Worm (Caenorhabditis elegans): ENCODE data around the gene catp-3.

DNA sequence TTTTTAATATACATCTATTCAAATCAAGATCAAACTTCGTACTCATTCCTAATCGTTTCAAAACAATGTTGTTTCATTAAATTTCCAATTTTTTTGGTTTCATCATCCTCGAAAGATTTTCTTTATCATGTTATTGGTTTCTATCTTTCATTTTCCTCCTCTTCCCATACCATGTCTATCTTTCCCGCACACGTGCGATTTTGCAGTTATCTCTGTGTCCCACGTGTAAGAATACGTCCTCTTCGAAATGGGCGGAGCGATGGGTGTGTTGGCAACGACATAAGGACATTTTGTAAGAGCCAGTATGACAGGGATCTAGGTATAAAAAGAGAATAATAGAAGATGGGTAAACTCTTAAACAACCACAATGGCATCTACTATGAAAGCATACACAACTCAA lies 49.5 kb upstream of the catp-3 start, which contains the start of gene F43H9.4:
- TF ChIP-seq unc-130 (GFP tag; optimal IDR thresholded peaks at IDR 0.05) (no peak), nhr-76 (tag; optimal IDR thresholded peaks at IDR 0.05) (no peak), madf-9 (GFP tag; conservative IDR thresholded peaks at IDR 0.05) (no peak), ZK546.5 (tag; optimal IDR thresholded peaks at IDR 0.05) (no peak), fos-1 (tag; optimal IDR thresholded peaks at IDR 0.05) (no peak), ama-1 (optimal IDR thresholded peaks at IDR 0.05) (no peak), T20F7.1 (GFP tag; optimal IDR thresholded peaks at IDR 0.05) (no peak), sdz-12 (GFP tag; optimal IDR thresholded peaks at IDR 0.05) (no peak), pqm-1 (tag; optimal IDR thresholded peaks at IDR 0.05) (no peak)
